Worm (Caenorhabditis elegans) whole organism, L4 larva: ENCODE results near the gene ceh-91.

Source experiments
- D1046.2 ChIP-seq: fragments of 200-800 bp; sonication (Bioruptor generic); IDR thresholded peaks from 2 replicates; pipeline ENCODE4 v1.3.6; 2022; ENCODE audit warnings: missing genetic modification characterization, missing compliant biosample characterization
- F44E2.7 ChIP-seq: fragments of 200-800 bp; sonication (Bioruptor generic); IDR thresholded peaks from 2 replicates; pipeline ENCODE4 v2.1.2; 2022; ENCODE audit warnings: missing genetic modification characterization, missing compliant biosample characterization
- F49E8.2 ChIP-seq: sonication (generic microtip); optimal IDR thresholded peaks from 2 replicates; lab custom pipeline; 2016; ENCODE audit warnings: missing compliant biosample characterization, mild to moderate bottlenecking, missing genetic modification characterization, borderline replicate concordance
- T20F7.1 ChIP-seq: fragments of 200-800 bp; sonication (Bioruptor generic); optimal IDR thresholded peaks from 2 replicates; lab custom pipeline; 2018; ENCODE audit warnings: mild to moderate bottlenecking, missing genetic modification characterization, missing compliant biosample characterization
- T26A8.4 ChIP-seq: fragments of 200-800 bp; sonication (Bioruptor generic); IDR thresholded peaks from 2 replicates; pipeline ENCODE4 v1.3.6; 2022; ENCODE audit warnings: missing genetic modification characterization, missing compliant biosample characterization
- Y105C5A.15 ChIP-seq: fragments of 200-800 bp; sonication (Bioruptor generic); IDR thresholded peaks from 2 replicates; pipeline ENCODE4 v1.3.6; 2022; ENCODE audit warnings: missing genetic modification characterization, missing compliant biosample characterization
- ZK546.5 ChIP-seq, 2 experiments: sonication (generic microtip); optimal IDR thresholded peaks; 2 replicates each; lab custom pipeline; 2017; ENCODE audit warnings: missing biosample characterization in 2 of 2, missing genetic modification characterization in 2 of 2
- ama-1 ChIP-seq: fragments of 150-350 bp; optimal IDR thresholded peaks from 2 replicates; lab custom pipeline; 2014; ENCODE audit warnings: inconsistent platforms, mixed read lengths
- arid-1 ChIP-seq: fragments of 200-800 bp; sonication (Bioruptor generic); conservative IDR thresholded peaks from 2 replicates; pipeline ENCODE4 v1.3.6; 2022; ENCODE audit warnings: missing genetic modification reagents, missing genetic modification characterization, missing compliant biosample characterization
- ceh-32 ChIP-seq: sonication (generic microtip); optimal IDR thresholded peaks from 2 replicates; lab custom pipeline; 2016; ENCODE audit warnings: mild to moderate bottlenecking, missing genetic modification characterization, missing compliant biosample characterization; ENCODE audit not compliant: poor library complexity
- ceh-44 ChIP-seq: fragments of 200-800 bp; sonication (Bioruptor generic); IDR thresholded peaks from 2 replicates; pipeline ENCODE4 v1.3.6; 2022; ENCODE audit warnings: missing genetic modification reagents, missing genetic modification characterization, missing compliant biosample characterization
- ces-1 ChIP-seq: fragments of 150-350 bp; sonication (generic microtip); optimal IDR thresholded peaks from 4 replicates; lab custom pipeline; 2014; ENCODE audit warnings: missing biosample characterization, missing genetic modification reagents, missing genetic modification characterization
- cey-2 ChIP-seq: sonication (generic microtip); optimal IDR thresholded peaks from 3 replicates; lab custom pipeline; 2017; ENCODE audit warnings: missing genetic modification characterization, mild to moderate bottlenecking, missing compliant biosample characterization, antibody characterized with exemption, borderline replicate concordance; ENCODE audit not compliant: insufficient read depth
- ctbp-1 ChIP-seq: fragments of 200-800 bp; sonication (Bioruptor generic); IDR thresholded peaks from 2 replicates; pipeline ENCODE4 v1.3.6; 2022; ENCODE audit warnings: missing genetic modification reagents, missing genetic modification characterization, missing compliant biosample characterization
- daf-19 ChIP-seq: fragments of 200-800 bp; sonication (Bioruptor generic); conservative IDR thresholded peaks from 2 replicates; pipeline ENCODE4 v1.3.6; 2022; ENCODE audit warnings: missing genetic modification characterization, missing compliant biosample characterization
- dmd-9 ChIP-seq: fragments of 200-800 bp; sonication (Bioruptor generic); IDR thresholded peaks from 2 replicates; pipeline ENCODE4 v1.3.6; 2022; ENCODE audit warnings: missing genetic modification reagents, missing genetic modification characterization, missing compliant biosample characterization
- dve-1 ChIP-seq: sonication (generic microtip); optimal IDR thresholded peaks from 2 replicates; lab custom pipeline; 2017; ENCODE audit warnings: antibody characterized with exemption, mild to moderate bottlenecking, missing genetic modification characterization, missing compliant biosample characterization; ENCODE audit not compliant: insufficient read depth
- egl-27 ChIP-seq: sonication (generic microtip); optimal IDR thresholded peaks from 3 replicates; lab custom pipeline; 2017; ENCODE audit warnings: missing biosample characterization, missing genetic modification reagents, missing genetic modification characterization
- fkh-10 ChIP-seq: fragments of 150-350 bp; optimal IDR thresholded peaks from 2 replicates; lab custom pipeline; 2014; ENCODE audit warnings: missing biosample characterization, missing genetic modification reagents, missing genetic modification characterization
- fos-1 ChIP-seq: fragments of 150-350 bp; optimal IDR thresholded peaks from 2 replicates; lab custom pipeline; 2014; ENCODE audit warnings: missing biosample characterization, missing genetic modification characterization
- gei-8 ChIP-seq: fragments of 200-800 bp; sonication (Bioruptor generic); optimal IDR thresholded peaks from 2 replicates; lab custom pipeline; 2018; ENCODE audit warnings: mild to moderate bottlenecking, missing genetic modification characterization, missing compliant biosample characterization
- hlh-30 ChIP-seq: sonication (generic microtip); optimal IDR thresholded peaks from 2 replicates; lab custom pipeline; 2017; ENCODE audit warnings: antibody characterized with exemption, mild to moderate bottlenecking, missing genetic modification characterization, missing compliant biosample characterization; ENCODE audit not compliant: insufficient read depth
- jun-1 ChIP-seq: fragments of 150-350 bp; optimal IDR thresholded peaks from 2 replicates; lab custom pipeline; 2014; ENCODE audit warnings: missing biosample characterization, missing genetic modification reagents, missing genetic modification characterization
- lin-15B ChIP-seq: fragments of 150-350 bp; sonication (generic microtip); optimal IDR thresholded peaks from 3 replicates; lab custom pipeline; 2014; ENCODE audit warnings: missing biosample characterization, missing genetic modification characterization
- lin-29 ChIP-seq: fragments of 200-800 bp; sonication (Bioruptor generic); IDR thresholded peaks from 2 replicates; pipeline ENCODE4 v1.3.6; 2022; ENCODE audit warnings: missing genetic modification reagents, missing genetic modification characterization, missing compliant biosample characterization
- lir-3 ChIP-seq: sonication (generic microtip); optimal IDR thresholded peaks from 2 replicates; lab custom pipeline; 2016; ENCODE audit warnings: mild to moderate bottlenecking, missing genetic modification characterization, missing compliant biosample characterization
- madf-5 ChIP-seq, 2 experiments: fragments of 200-800 bp; sonication (Bioruptor generic); IDR thresholded peaks; 2 replicates each; pipeline ENCODE4 v1.3.6; 2022; ENCODE audit warnings: missing compliant biosample characterization in 2 of 2, missing genetic modification characterization in 2 of 2
- mdt-29 ChIP-seq: fragments of 200-800 bp; sonication (Bioruptor generic); IDR thresholded peaks from 2 replicates; pipeline ENCODE4 v1.3.6; 2022; ENCODE audit warnings: missing genetic modification reagents, missing genetic modification characterization, missing compliant biosample characterization
- nhr-10 ChIP-seq: fragments of 150-350 bp; optimal IDR thresholded peaks from 2 replicates; lab custom pipeline; 2014; ENCODE audit warnings: missing biosample characterization, missing genetic modification characterization
- nhr-111 ChIP-seq: fragments of 200-800 bp; sonication (Bioruptor generic); optimal IDR thresholded peaks from 2 replicates; lab custom pipeline; 2018; ENCODE audit warnings: mild to moderate bottlenecking, missing genetic modification characterization, missing compliant biosample characterization
- nhr-28 ChIP-seq: fragments of 150-350 bp; optimal IDR thresholded peaks from 2 replicates; lab custom pipeline; 2014; ENCODE audit warnings: missing biosample characterization, missing genetic modification characterization
- nhr-6 ChIP-seq: fragments of 150-350 bp; optimal IDR thresholded peaks from 2 replicates; lab custom pipeline; 2014; ENCODE audit warnings: missing biosample characterization, missing genetic modification characterization
- nhr-77 ChIP-seq: fragments of 150-350 bp; optimal IDR thresholded peaks from 2 replicates; lab custom pipeline; 2014; ENCODE audit warnings: missing biosample characterization, missing genetic modification characterization
- pqm-1 ChIP-seq: sonication (generic microtip); optimal IDR thresholded peaks from 2 replicates; lab custom pipeline; 2017; ENCODE audit warnings: missing biosample characterization, missing genetic modification characterization
- rbr-2 ChIP-seq: sonication (generic microtip); optimal IDR thresholded peaks from 2 replicates; lab custom pipeline; 2016; ENCODE audit warnings: missing genotype, missing genetic modification characterization, missing compliant biosample characterization
- saeg-2 ChIP-seq: fragments of 200-800 bp; sonication (Bioruptor generic); IDR thresholded peaks from 2 replicates; pipeline ENCODE4 v1.3.6; 2022; ENCODE audit warnings: missing genetic modification reagents, missing genetic modification characterization, missing compliant biosample characterization
- sdz-12 ChIP-seq: fragments of 200-800 bp; sonication (Bioruptor generic); optimal IDR thresholded peaks from 2 replicates; lab custom pipeline; 2018; ENCODE audit warnings: mild to moderate bottlenecking, missing genetic modification characterization, missing compliant biosample characterization
- snpc-1.2 ChIP-seq: fragments of 200-800 bp; sonication (Bioruptor generic); IDR thresholded peaks from 2 replicates; pipeline ENCODE4 v1.3.6; 2022; ENCODE audit warnings: missing genetic modification reagents, missing genetic modification characterization, missing compliant biosample characterization
- spr-3 ChIP-seq: fragments of 200-800 bp; sonication (Bioruptor generic); optimal IDR thresholded peaks from 2 replicates; lab custom pipeline; 2018; ENCODE audit warnings: mild to moderate bottlenecking, missing genetic modification characterization, missing compliant biosample characterization
- tag-97 ChIP-seq: fragments of 200-800 bp; sonication (Bioruptor generic); IDR thresholded peaks from 2 replicates; pipeline ENCODE4 v1.3.6; 2022; ENCODE audit warnings: missing genetic modification characterization, missing compliant biosample characterization
- unc-62 ChIP-seq, 3 experiments: fragments of 150-350 bp in 1 of 3; sonication (generic microtip); optimal IDR thresholded peaks in 2 of 3; peaks in 1 of 3; 1 replicate in 1 of 3; 2 replicates in 2 of 3; lab custom pipeline; 2014 to 2017; ENCODE audit warnings: missing biosample characterization in 3 of 3, missing genetic modification characterization in 3 of 3, missing genetic modification reagents in 3 of 3, missing genotype in 1 of 3
- vab-7 ChIP-seq: fragments of 200-800 bp; sonication (Bioruptor generic); IDR thresholded peaks from 2 replicates; pipeline ENCODE4 v1.3.6; 2022; ENCODE audit warnings: missing genetic modification reagents, missing genetic modification characterization, missing compliant biosample characterization
- zip-2 ChIP-seq: fragments of 150-350 bp; optimal IDR thresholded peaks from 2 replicates; lab custom pipeline; 2014; ENCODE audit warnings: missing biosample characterization, missing genetic modification characterization
- ztf-7 ChIP-seq: fragments of 150-350 bp; optimal IDR thresholded peaks from 2 replicates; lab custom pipeline; 2014; ENCODE audit warnings: missing biosample characterization, missing genetic modification characterization

ceh-91 gene

DNA sequence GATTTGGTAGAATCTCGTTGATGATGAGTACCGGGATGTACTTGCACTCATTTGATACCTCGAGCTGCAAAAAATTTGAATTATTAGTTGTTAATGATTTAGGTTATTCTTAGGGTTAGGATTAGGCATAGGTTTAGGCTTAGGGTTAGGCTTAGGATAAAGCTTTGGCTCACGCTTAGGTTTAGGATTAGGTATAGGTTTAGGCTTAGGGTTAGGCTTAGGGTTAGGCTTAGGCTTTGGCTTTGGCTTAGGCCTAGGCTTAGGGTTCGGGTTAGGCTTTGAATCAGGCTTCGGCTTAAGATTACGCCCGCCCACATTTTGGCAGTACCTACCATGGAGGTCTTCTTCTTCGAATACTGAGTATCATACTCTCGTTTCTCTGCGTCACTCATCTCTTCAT, 18.5 kb downstream of the ceh-91 start:
- TF ChIP-seq nhr-10 (no peak), nhr-28 (tag; lab: Kevin White, UChicago) (no peak), Y105C5A.15 (GFP tag; lab: Robert Waterston, UW) (no peak), mdt-29 (GFP tag; lab: Robert Waterston, UW) (no peak), sdz-12 (GFP tag; lab: Kevin White, UChicago) (no peak), ZK546.5 (tag; optimal IDR thresholded peaks at IDR 0.05; lab: Kevin White, UChicago) (no peak), snpc-1.2 (no peak), unc-62 (GFP tag; optimal IDR thresholded peaks at IDR 0.05 in 1 of 2; lab: Kevin White, UChicago) (no peak), unc-62 (tag; optimal IDR thresholded peaks at IDR 0.05; lab: Kevin White, UChicago) (no peak), F44E2.7 (GFP tag; lab: Robert Waterston, UW) (no peak), gei-8 (no peak)

DNA sequence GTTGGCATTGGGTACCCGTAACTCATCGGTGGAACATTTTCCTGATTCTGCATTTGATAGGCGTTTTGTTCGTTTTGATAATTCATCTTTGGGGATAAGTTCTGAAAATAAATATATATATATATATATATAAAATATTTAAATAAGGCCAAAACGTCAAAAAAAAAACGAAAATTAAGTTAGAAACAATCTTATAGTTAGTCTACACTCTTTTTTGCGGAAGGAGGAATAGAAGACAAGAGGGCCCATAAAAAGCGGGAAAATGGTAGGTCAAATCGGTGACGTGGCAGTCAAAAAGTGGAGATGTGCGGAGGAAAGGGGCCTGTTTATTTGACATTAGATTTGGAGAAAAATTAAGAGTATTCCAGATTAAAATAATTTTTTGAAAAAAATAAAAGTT, 20.2 kb downstream of the ceh-91 start, which contains the start of gene tbx-33:
Gene tbx-33 (minus strand): TSS at position 101 of the 400 bp plus-strand sequence.
- TF ChIP-seq nhr-111 (no peak), unc-62 (GFP tag; optimal IDR thresholded peaks at IDR 0.05 in 1 of 2; lab: Kevin White, UChicago) (peak in 1 of 2 experiments; percentile 10), unc-62 (tag; optimal IDR thresholded peaks at IDR 0.05; lab: Kevin White, UChicago) (no peak)

DNA sequence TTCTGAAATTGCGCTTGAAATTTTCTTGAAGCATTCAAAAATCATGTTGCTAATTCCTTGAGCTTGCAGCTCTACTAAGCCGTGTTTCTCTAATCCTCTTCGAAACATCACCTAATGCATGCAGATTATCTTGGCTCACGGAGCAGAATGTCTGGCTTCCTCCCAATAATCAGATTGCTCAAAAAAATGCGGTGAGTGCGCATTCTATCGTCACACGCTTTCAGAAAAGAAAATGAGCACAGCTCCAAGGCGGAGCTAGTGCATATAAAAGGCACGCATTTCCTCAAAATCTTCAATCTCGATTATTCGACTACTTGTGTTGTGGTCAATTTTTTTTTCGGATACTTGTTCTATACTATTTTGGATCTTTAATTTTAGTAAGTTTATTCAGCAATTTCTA, 24.8 kb downstream of the ceh-91 start:
- no peak for TF ChIP-seq spr-3 (GFP tag; lab: Kevin White, UChicago)
- no peak for TF ChIP-seq nhr-111
- no peak for TF ChIP-seq pqm-1
- TF ChIP-seq nhr-28 (tag; lab: Kevin White, UChicago), result no peak
- no peak for TF ChIP-seq vab-7 (GFP tag; lab: Robert Waterston, UW)
- TF ChIP-seq D1046.2 (GFP tag; lab: Robert Waterston, UW), result no peak
- TF ChIP-seq saeg-2, result no peak
- TF ChIP-seq ztf-7 (tag; lab: Kevin White, UChicago), result no peak
- TF ChIP-seq nhr-77 (tag; lab: Kevin White, UChicago), result no peak
- no peak for TF ChIP-seq arid-1
- TF ChIP-seq lin-29 (GFP tag; lab: Robert Waterston, UW), result no peak
- 0 out of 2 replicates have a peak, but pooled peaks have one; percentile 39 for TF ChIP-seq ctbp-1 (GFP tag; lab: Robert Waterston, UW)
- TF ChIP-seq ceh-32 (tag; lab: Kevin White, UChicago), result no peak
- no peak for TF ChIP-seq F44E2.7 (GFP tag; lab: Robert Waterston, UW)
- TF ChIP-seq ces-1 (GFP tag; lab: Kevin White, UChicago), result peak; percentile 37
- TF ChIP-seq zip-2 (tag; lab: Kevin White, UChicago), result no peak
- peak; percentile 1 for TF ChIP-seq hlh-30 (tag; lab: Kevin White, UChicago)
- no peak for TF ChIP-seq nhr-6 (tag; lab: Kevin White, UChicago)
- TF ChIP-seq ceh-44 (GFP tag; lab: Robert Waterston, UW), result no peak
- 0 out of 2 replicates have a peak, but pooled peaks have one; percentile 23 for TF ChIP-seq dmd-9 (GFP tag; lab: Robert Waterston, UW)
- no peak for TF ChIP-seq tag-97 (GFP tag; lab: Robert Waterston, UW)
- TF ChIP-seq unc-62 (GFP tag; optimal IDR thresholded peaks at IDR 0.05 in 1 of 2; lab: Kevin White, UChicago), result no peak
- TF ChIP-seq unc-62 (tag; optimal IDR thresholded peaks at IDR 0.05; lab: Kevin White, UChicago), result no peak
- TF ChIP-seq lin-15B (tag; lab: Kevin White, UChicago), result no peak
- no peak for TF ChIP-seq T20F7.1
- TF ChIP-seq jun-1 (tag; lab: Kevin White, UChicago), result no peak
- peak; percentile 9 for TF ChIP-seq rbr-2 (tag; lab: Kevin White, UChicago)
- no peak for TF ChIP-seq T26A8.4 (GFP tag; lab: Robert Waterston, UW)
- TF ChIP-seq dve-1 (tag; lab: Kevin White, UChicago), result no peak
- peak; percentile 31 for TF ChIP-seq fkh-10 (GFP tag; lab: Kevin White, UChicago)
- no peak for TF ChIP-seq fos-1 (tag; lab: Kevin White, UChicago)
- no peak for TF ChIP-seq daf-19 (GFP tag; lab: Robert Waterston, UW)
- no peak for TF ChIP-seq egl-27 (tag; lab: Kevin White, UChicago)
- TF ChIP-seq lir-3 (tag; lab: Kevin White, UChicago), result no peak
- no peak for TF ChIP-seq madf-5 (GFP tag; IDR thresholded peaks at IDR 0.05; lab: Robert Waterston, UW)
- no peak for TF ChIP-seq cey-2 (tag; lab: Kevin White, UChicago)
- TF ChIP-seq gei-8, result no peak
- no peak for TF ChIP-seq F49E8.2 (tag; lab: Kevin White, UChicago)
- TF ChIP-seq ama-1 (lab: Kevin White, UChicago), result no peak
